Worm (Caenorhabditis elegans) whole organism, L3 larva: Measurements from ENCODE around the gene kars-1.

Experiments used
- R02D3.7 ChIP-seq: fragments of 150-350 bp; optimal IDR thresholded peaks from 2 replicates; lab custom pipeline; 2014; ENCODE audit warnings: missing biosample characterization, missing genetic modification characterization
- ZK546.5 ChIP-seq: sonication (generic microtip); optimal IDR thresholded peaks from 2 replicates; lab custom pipeline; 2017; ENCODE audit warnings: missing biosample characterization, missing genetic modification characterization
- aly-2 ChIP-seq: fragments of 150-350 bp; optimal IDR thresholded peaks from 2 replicates; lab custom pipeline; 2014; ENCODE audit warnings: missing biosample characterization, missing genetic modification characterization
- ama-1 ChIP-seq: fragments of 150-350 bp; optimal IDR thresholded peaks from 2 replicates; lab custom pipeline; 2018
- ceh-16 ChIP-seq: sonication (generic microtip); optimal IDR thresholded peaks from 2 replicates; lab custom pipeline; 2017; ENCODE audit warnings: missing biosample characterization, missing genetic modification characterization
- ceh-28 ChIP-seq: fragments of 150-350 bp; optimal IDR thresholded peaks from 2 replicates; lab custom pipeline; 2014; ENCODE audit warnings: missing biosample characterization, missing genetic modification reagents, missing genetic modification characterization
- ceh-82 ChIP-seq: fragments of 150-350 bp; optimal IDR thresholded peaks from 2 replicates; lab custom pipeline; 2014; ENCODE audit warnings: missing biosample characterization, missing genetic modification characterization
- ceh-9 ChIP-seq: sonication (generic microtip); optimal IDR thresholded peaks from 2 replicates; lab custom pipeline; 2018; ENCODE audit warnings: missing biosample characterization, missing genetic modification characterization
- daf-12 ChIP-seq: fragments of 150-350 bp; optimal IDR thresholded peaks from 2 replicates; lab custom pipeline; 2014; ENCODE audit warnings: missing biosample characterization, missing genetic modification reagents, missing genetic modification characterization
- egl-27 ChIP-seq: sonication (generic microtip); optimal IDR thresholded peaks from 4 replicates; lab custom pipeline; 2017; ENCODE audit warnings: missing biosample characterization, missing genetic modification reagents, missing genetic modification characterization
- egl-5 ChIP-seq: fragments of 150-350 bp; optimal IDR thresholded peaks from 2 replicates; lab custom pipeline; 2017; ENCODE audit warnings: missing biosample characterization, missing genetic modification reagents, missing genetic modification characterization, inconsistent platforms
- elt-1 ChIP-seq: fragments of 150-350 bp; optimal IDR thresholded peaks from 2 replicates; lab custom pipeline; 2014; ENCODE audit warnings: missing biosample characterization, missing genetic modification characterization
- elt-2 ChIP-seq: sonication (generic microtip); optimal IDR thresholded peaks from 2 replicates; lab custom pipeline; 2016; ENCODE audit warnings: missing genetic modification reagents, mild to moderate bottlenecking, missing genetic modification characterization, missing compliant biosample characterization
- elt-3 ChIP-seq, 3 experiments: fragments of 150-350 bp in 1 of 3; sonication (generic microtip) in 2 of 3; optimal IDR thresholded peaks; 2 replicates in 2 of 3; 4 replicates in 1 of 3; lab custom pipeline; 2014 to 2017; ENCODE audit warnings: missing biosample characterization in 3 of 3, missing genetic modification characterization in 3 of 3
- eor-1 ChIP-seq, 2 experiments: fragments of 150-350 bp; optimal IDR thresholded peaks; 2 replicates each; lab custom pipeline; 2014 to 2018; ENCODE audit warnings: missing biosample characterization in 2 of 2, missing genetic modification characterization in 2 of 2
- fkh-10 ChIP-seq: sonication (generic microtip); optimal IDR thresholded peaks from 2 replicates; lab custom pipeline; 2017; ENCODE audit warnings: missing biosample characterization, missing genetic modification reagents, missing genetic modification characterization
- fkh-2 ChIP-seq: fragments of 150-350 bp; optimal IDR thresholded peaks from 2 replicates; lab custom pipeline; 2014; ENCODE audit warnings: missing biosample characterization, missing genetic modification reagents, missing genetic modification characterization
- fos-1 ChIP-seq: fragments of 150-350 bp; optimal IDR thresholded peaks from 2 replicates; lab custom pipeline; 2014; ENCODE audit warnings: missing biosample characterization, missing genetic modification characterization
- hmg-11 ChIP-seq: sonication (generic microtip); optimal IDR thresholded peaks from 2 replicates; lab custom pipeline; 2016; ENCODE audit warnings: missing genetic modification characterization, missing compliant biosample characterization
- jun-1 ChIP-seq: fragments of 150-350 bp; optimal IDR thresholded peaks from 2 replicates; lab custom pipeline; 2014; ENCODE audit warnings: missing biosample characterization, missing genetic modification reagents, missing genetic modification characterization
- lin-15B ChIP-seq: fragments of 150-350 bp; optimal IDR thresholded peaks from 2 replicates; lab custom pipeline; 2014; ENCODE audit warnings: missing biosample characterization, missing genetic modification characterization
- lin-39 ChIP-seq: fragments of 150-350 bp; optimal IDR thresholded peaks from 2 replicates; lab custom pipeline; 2018; ENCODE audit warnings: missing biosample characterization, missing genetic modification reagents, missing genetic modification characterization
- lsy-12 ChIP-seq: sonication (generic microtip); optimal IDR thresholded peaks from 2 replicates; lab custom pipeline; 2016; ENCODE audit warnings: mild to moderate bottlenecking, missing genetic modification characterization, missing compliant biosample characterization
- mdl-1 ChIP-seq: fragments of 150-350 bp; optimal IDR thresholded peaks from 2 replicates; lab custom pipeline; 2014; ENCODE audit warnings: missing biosample characterization, missing genetic modification characterization
- mml-1 ChIP-seq: fragments of 150-350 bp; sonication (generic microtip); optimal IDR thresholded peaks from 3 replicates; lab custom pipeline; 2014; ENCODE audit warnings: missing biosample characterization, missing genetic modification characterization
- nfya-1 ChIP-seq: sonication (generic microtip); optimal IDR thresholded peaks from 2 replicates; lab custom pipeline; 2017; ENCODE audit warnings: missing genetic modification characterization, mild to moderate bottlenecking, missing compliant biosample characterization, antibody characterized with exemption, moderate library complexity; ENCODE audit not compliant: insufficient read depth
- nhr-11 ChIP-seq: fragments of 150-350 bp; optimal IDR thresholded peaks from 2 replicates; lab custom pipeline; 2014; ENCODE audit warnings: missing biosample characterization, missing genetic modification characterization
- nhr-12 ChIP-seq: fragments of 150-350 bp; optimal IDR thresholded peaks from 2 replicates; lab custom pipeline; 2014; ENCODE audit warnings: missing biosample characterization, missing genetic modification characterization
- nhr-23 ChIP-seq: fragments of 150-350 bp; optimal IDR thresholded peaks from 2 replicates; lab custom pipeline; 2014; ENCODE audit warnings: missing biosample characterization, missing genetic modification reagents, missing genetic modification characterization
- nhr-237 ChIP-seq: fragments of 150-350 bp; optimal IDR thresholded peaks from 2 replicates; lab custom pipeline; 2014; ENCODE audit warnings: missing biosample characterization, missing genetic modification characterization
- nhr-25 ChIP-seq: sonication (generic microtip); optimal IDR thresholded peaks from 2 replicates; lab custom pipeline; 2017; ENCODE audit warnings: missing biosample characterization, missing genetic modification characterization
- nhr-28 ChIP-seq: fragments of 150-350 bp; optimal IDR thresholded peaks from 2 replicates; lab custom pipeline; 2014; ENCODE audit warnings: missing biosample characterization, missing genetic modification characterization
- nhr-43 ChIP-seq: sonication (generic microtip); optimal IDR thresholded peaks from 2 replicates; lab custom pipeline; 2016; ENCODE audit warnings: mild to moderate bottlenecking, missing genetic modification characterization, missing compliant biosample characterization; ENCODE audit not compliant: poor library complexity, severe bottlenecking
- nhr-67 ChIP-seq: fragments of 150-350 bp; optimal IDR thresholded peaks from 2 replicates; lab custom pipeline; 2014; ENCODE audit warnings: missing biosample characterization, missing genetic modification characterization
- nhr-76 ChIP-seq: fragments of 150-350 bp; sonication (generic microtip); optimal IDR thresholded peaks from 5 replicates; lab custom pipeline; 2014; ENCODE audit warnings: missing biosample characterization, missing genetic modification characterization
- nhr-77 ChIP-seq: fragments of 150-350 bp; optimal IDR thresholded peaks from 2 replicates; lab custom pipeline; 2014; ENCODE audit warnings: missing biosample characterization, missing genetic modification characterization
- pha-4 ChIP-seq: fragments of 150-350 bp; optimal IDR thresholded peaks from 2 replicates; lab custom pipeline; 2014; ENCODE audit warnings: missing biosample characterization, missing genetic modification reagents, missing genetic modification characterization
- pqm-1 ChIP-seq: fragments of 150-350 bp; optimal IDR thresholded peaks from 2 replicates; lab custom pipeline; 2017; ENCODE audit warnings: missing biosample characterization, missing genetic modification characterization, inconsistent platforms
- sea-2 ChIP-seq: fragments of 150-350 bp; sonication (generic microtip); optimal IDR thresholded peaks from 4 replicates; lab custom pipeline; 2014; ENCODE audit warnings: missing biosample characterization, missing genetic modification reagents, missing genetic modification characterization
- skn-1 ChIP-seq: fragments of 150-350 bp; optimal IDR thresholded peaks from 2 replicates; lab custom pipeline; 2014; ENCODE audit warnings: missing biosample characterization, missing genetic modification characterization
- snpc-4 ChIP-seq: fragments of 150-350 bp; optimal IDR thresholded peaks from 2 replicates; lab custom pipeline; 2014; ENCODE audit warnings: missing biosample characterization, missing genetic modification characterization
- tbx-2 ChIP-seq: sonication (generic microtip); optimal IDR thresholded peaks from 2 replicates; lab custom pipeline; 2016; ENCODE audit warnings: mild to moderate bottlenecking, missing genetic modification characterization, missing compliant biosample characterization
- unc-39 ChIP-seq: sonication (generic microtip); optimal IDR thresholded peaks from 4 replicates; lab custom pipeline; 2017; ENCODE audit warnings: missing biosample characterization, missing genetic modification characterization
- unc-62 ChIP-seq: fragments of 150-350 bp; sonication (generic microtip); optimal IDR thresholded peaks from 4 replicates; lab custom pipeline; 2014; ENCODE audit warnings: missing biosample characterization, missing genetic modification reagents, missing genetic modification characterization
- zag-1 ChIP-seq: fragments of 150-350 bp; optimal IDR thresholded peaks from 2 replicates; lab custom pipeline; 2014; ENCODE audit warnings: missing biosample characterization, missing genetic modification characterization
- ztf-11 ChIP-seq: fragments of 150-350 bp; optimal IDR thresholded peaks from 2 replicates; lab custom pipeline; 2014; ENCODE audit warnings: missing biosample characterization, missing genetic modification characterization
- ztf-4 ChIP-seq: fragments of 150-350 bp; optimal IDR thresholded peaks from 2 replicates; lab custom pipeline; 2014; ENCODE audit warnings: missing biosample characterization, missing genetic modification characterization

The kars-1 gene

ce11 chrII:7106313-7106712 lies 34.1 kb upstream of the kars-1 start:
- TF ChIP-seq snpc-4 (tag; lab: Kevin White, UChicago) (no peak), pqm-1 (tag; lab: Kevin White, UChicago) (no peak), nhr-43 (tag; lab: Kevin White, UChicago) (no peak)
- TF ChIP-seq, all 47 proteins: peak for 0

- TF ChIP-seq nhr-25 (tag; lab: Kevin White, UChicago): peak; percentile 90
- peak; percentile 93 for TF ChIP-seq nhr-23 (tag; lab: Kevin White, UChicago)
- TF ChIP-seq aly-2 (tag; lab: Kevin White, UChicago): no peak
- TF ChIP-seq ztf-11 (tag; lab: Kevin White, UChicago): no peak
- TF ChIP-seq sea-2 (GFP tag; lab: Kevin White, UChicago): no peak
- no peak for TF ChIP-seq tbx-2 (tag; lab: Kevin White, UChicago)
- TF ChIP-seq unc-62: no peak
- peak; percentile 86 for TF ChIP-seq egl-5 (tag; lab: Kevin White, UChicago)
- peak; percentile 24 for TF ChIP-seq hmg-11 (tag; lab: Kevin White, UChicago)
- TF ChIP-seq ama-1 (lab: Kevin White, UChicago): peak; percentile 46
- TF ChIP-seq ztf-4 (tag; lab: Kevin White, UChicago): no peak
- no peak for TF ChIP-seq elt-3 (tag; optimal IDR thresholded peaks at IDR 0.05; lab: Kevin White, UChicago)
- no peak for TF ChIP-seq eor-1 (tag; optimal IDR thresholded peaks at IDR 0.05; lab: Kevin White, UChicago)
- TF ChIP-seq lsy-12 (tag; lab: Kevin White, UChicago): peak; percentile 21
- TF ChIP-seq skn-1: peak; percentile 36
- TF ChIP-seq fos-1 (tag; lab: Kevin White, UChicago): no peak
- no peak for TF ChIP-seq mdl-1
- TF ChIP-seq mml-1 (tag; lab: Kevin White, UChicago): no peak
- no peak for TF ChIP-seq nhr-77
- no peak for TF ChIP-seq unc-39 (tag; lab: Kevin White, UChicago)
- TF ChIP-seq fkh-2: no peak
- TF ChIP-seq ceh-9: no peak
- TF ChIP-seq egl-27 (tag; lab: Kevin White, UChicago): no peak
- TF ChIP-seq lin-39 (tag; lab: Kevin White, UChicago): peak; percentile 84
- peak; percentile 52 for TF ChIP-seq nhr-43 (tag; lab: Kevin White, UChicago)
- TF ChIP-seq ceh-28 (tag; lab: Kevin White, UChicago): peak; percentile 38
- TF ChIP-seq elt-1: no peak
- TF ChIP-seq pqm-1 (tag; lab: Kevin White, UChicago): peak; percentile 73
- TF ChIP-seq ZK546.5 (tag; lab: Kevin White, UChicago): peak; percentile 81
- no peak for TF ChIP-seq ceh-82 (tag; lab: Kevin White, UChicago)
- peak; percentile 100 for TF ChIP-seq lin-15B (tag; lab: Kevin White, UChicago)
- no peak for TF ChIP-seq daf-12 (tag; lab: Kevin White, UChicago)
- TF ChIP-seq nhr-11: peak; percentile 25
- no peak for TF ChIP-seq ceh-16
- TF ChIP-seq nhr-67 (tag; lab: Kevin White, UChicago): no peak
- peak; percentile 41 for TF ChIP-seq elt-2 (tag; lab: Kevin White, UChicago)
- TF ChIP-seq snpc-4 (tag; lab: Kevin White, UChicago): no peak
- TF ChIP-seq nfya-1 (tag; lab: Kevin White, UChicago): peak; percentile 97
- no peak for TF ChIP-seq nhr-28 (tag; lab: Kevin White, UChicago)
- peak; percentile 39 for TF ChIP-seq fkh-10 (GFP tag; lab: Kevin White, UChicago)
- no peak for TF ChIP-seq nhr-237 (tag; lab: Kevin White, UChicago)
- no peak for TF ChIP-seq zag-1 (tag; lab: Kevin White, UChicago)
- TF ChIP-seq jun-1 (tag; lab: Kevin White, UChicago): peak; percentile 68
- no peak for TF ChIP-seq nhr-12
- peak; percentile 79 for TF ChIP-seq R02D3.7
- TF ChIP-seq nhr-76 (tag; lab: Kevin White, UChicago): peak; percentile 16
- TF ChIP-seq pha-4: peak; percentile 98
Observed at ce11 chrII:7104794-7105613, 32.8 kb upstream of the kars-1 start, which contains the start of the genes farl-11 and rpl-33. TSS of gene farl-11 (minus strand) at chrII:7105035. TSS of gene rpl-33 (plus strand) at chrII:7105563.
